Worm (Caenorhabditis elegans) whole organism, midembryonic: ENCODE results near the gene osm-3.

Source experiments
- T22C8.4 ChIP-seq: fragments of 200-800 bp; sonication (Bioruptor generic); IDR thresholded peaks from 2 replicates; pipeline ENCODE4 v1.3.6; 2022; ENCODE audit warnings: missing genetic modification characterization, missing compliant biosample characterization
- tab-1 ChIP-seq: fragments of 200-800 bp; sonication (Bioruptor generic); IDR thresholded peaks from 2 replicates; pipeline ENCODE4 v1.3.6; 2022; ENCODE audit warnings: missing genetic modification characterization, missing compliant biosample characterization

- TF ChIP-seq T22C8.4 (GFP tag; lab: Robert Waterston, UW): no peak
- TF ChIP-seq tab-1: no peak
These were observed 4.4 kb upstream of the osm-3 start, which contains the start of gene fbxc-47 for ce11 chrIV:3805219-3805618.
